Worm (Caenorhabditis elegans) whole organism, midembryonic: Measurements from ENCODE around the gene srg-61.

Source experiments
- T22C8.4 ChIP-seq: fragments of 200-800 bp; sonication (Bioruptor generic); IDR thresholded peaks from 2 replicates; pipeline ENCODE4 v1.3.6; 2022; ENCODE audit warnings: missing genetic modification characterization, missing compliant biosample characterization
- cog-1 ChIP-seq: sonication (generic microtip); optimal IDR thresholded peaks from 2 replicates; lab custom pipeline; 2016; ENCODE audit warnings: missing genetic modification characterization, missing compliant biosample characterization
- flt-1 ChIP-seq: fragments of 200-800 bp; sonication (Bioruptor generic); IDR thresholded peaks from 2 replicates; pipeline ENCODE4 v1.3.6; 2022; ENCODE audit warnings: missing genetic modification characterization, missing compliant biosample characterization
- klf-2 ChIP-seq: fragments of 200-800 bp; sonication (Bioruptor generic); conservative IDR thresholded peaks from 2 replicates; pipeline ENCODE4 v1.3.6; 2022; ENCODE audit warnings: missing genetic modification reagents, missing genetic modification characterization, missing compliant biosample characterization
- med-1 ChIP-seq: sonication (generic microtip); optimal IDR thresholded peaks from 2 replicates; lab custom pipeline; 2017; ENCODE audit warnings: missing genetic modification characterization, mild to moderate bottlenecking, missing compliant biosample characterization, antibody characterized with exemption, missing genetic modification reagents; ENCODE audit not compliant: insufficient read depth
- ref-1 ChIP-seq: fragments of 200-800 bp; sonication (Bioruptor generic); conservative IDR thresholded peaks from 2 replicates; pipeline ENCODE4 v1.3.6; 2022; ENCODE audit warnings: missing genetic modification reagents, missing genetic modification characterization, missing compliant biosample characterization
- tab-1 ChIP-seq: fragments of 200-800 bp; sonication (Bioruptor generic); IDR thresholded peaks from 2 replicates; pipeline ENCODE4 v1.3.6; 2022; ENCODE audit warnings: missing genetic modification characterization, missing compliant biosample characterization
- ztf-23 ChIP-seq: fragments of 200-800 bp; sonication (Bioruptor generic); IDR thresholded peaks from 2 replicates; pipeline ENCODE4 v1.3.6; 2022; ENCODE audit warnings: missing genetic modification reagents, missing genetic modification characterization, missing compliant biosample characterization
- ztf-29 ChIP-seq: fragments of 200-800 bp; sonication (Bioruptor generic); IDR thresholded peaks from 2 replicates; pipeline ENCODE4 v1.3.6; 2022; ENCODE audit warnings: missing genetic modification reagents, missing genetic modification characterization, missing compliant biosample characterization

The srg-61 gene

ce11 chrV:2711429-2711828, 28.7 kb downstream of the srg-61 start, which contains the start of gene C24B9.3:
Gene C24B9.3 (minus strand): TSS chrV:2711599.
- no peak for TF ChIP-seq ref-1 (GFP tag; lab: Robert Waterston, UW)
- no peak for TF ChIP-seq T22C8.4 (GFP tag; lab: Robert Waterston, UW)
- no peak for TF ChIP-seq tab-1

ce11 chrV:2710192-2710591, 29.9 kb downstream of the srg-61 start:
- TF ChIP-seq ztf-23 (GFP tag; lab: Robert Waterston, UW) (no peak), tab-1 (no peak), klf-2 (GFP tag; lab: Robert Waterston, UW) (no peak), T22C8.4 (GFP tag; lab: Robert Waterston, UW) (no peak), ztf-29 (GFP tag; lab: Robert Waterston, UW) (no peak), med-1 (GFP tag; lab: Kevin White, UChicago) (no peak), cog-1 (tag; lab: Kevin White, UChicago) (no peak), flt-1 (GFP tag; lab: Robert Waterston, UW) (no peak), ref-1 (GFP tag; lab: Robert Waterston, UW) (no peak)

DNA sequence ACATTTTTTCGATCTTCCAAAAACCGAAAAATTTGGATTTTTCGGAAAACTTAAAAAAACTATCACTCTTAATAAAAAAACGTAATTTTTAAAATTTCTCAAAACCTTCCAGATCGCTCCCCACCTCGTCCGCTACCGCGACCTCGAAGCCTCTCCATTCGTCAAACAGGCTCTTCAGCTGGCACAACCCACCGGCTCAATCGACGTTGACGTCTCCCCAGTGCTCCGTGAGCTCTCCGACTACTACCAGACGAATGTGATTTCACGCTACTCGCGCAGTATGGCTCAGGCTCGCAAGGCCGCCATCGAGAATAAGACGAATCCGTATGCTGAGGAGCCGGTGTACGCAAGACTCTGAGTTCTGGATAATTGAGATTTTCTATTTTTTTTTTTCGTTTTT, 33.7 kb downstream of the srg-61 start:
- TF ChIP-seq T22C8.4 (GFP tag; lab: Robert Waterston, UW) (no peak), ztf-23 (GFP tag; lab: Robert Waterston, UW) (no peak), tab-1 (no peak), ref-1 (GFP tag; lab: Robert Waterston, UW) (no peak), med-1 (GFP tag; lab: Kevin White, UChicago) (no peak), klf-2 (GFP tag; lab: Robert Waterston, UW) (no peak), cog-1 (tag; lab: Kevin White, UChicago) (no peak), flt-1 (GFP tag; lab: Robert Waterston, UW) (no peak), ztf-29 (GFP tag; lab: Robert Waterston, UW) (no peak)

DNA sequence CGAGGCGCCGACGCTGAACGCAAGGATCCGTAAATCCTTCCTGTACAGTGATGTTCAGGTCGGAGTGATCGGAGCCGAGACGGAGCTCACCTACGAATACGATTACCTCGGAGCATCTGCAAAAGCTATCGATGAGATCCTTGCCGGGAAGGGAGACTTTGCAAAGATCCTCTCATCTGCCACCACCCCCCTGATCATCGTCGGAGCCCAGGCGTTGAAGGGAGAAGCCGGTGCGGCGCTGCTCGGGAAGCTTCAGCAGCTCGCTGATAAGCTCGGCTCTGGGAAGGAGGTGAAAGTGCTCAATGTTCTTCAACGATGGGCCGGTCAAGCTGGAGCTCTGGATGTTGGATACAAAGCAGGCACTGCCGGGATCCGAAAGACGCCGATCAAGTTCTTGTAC, 36.8 kb downstream of the srg-61 start:
- no peak for TF ChIP-seq ztf-23 (GFP tag; lab: Robert Waterston, UW)
- no peak for TF ChIP-seq T22C8.4 (GFP tag; lab: Robert Waterston, UW)
- TF ChIP-seq tab-1, result no peak
- TF ChIP-seq flt-1 (GFP tag; lab: Robert Waterston, UW), result no peak
- TF ChIP-seq med-1 (GFP tag; lab: Kevin White, UChicago), result no peak
- TF ChIP-seq klf-2 (GFP tag; lab: Robert Waterston, UW), result no peak
- TF ChIP-seq ref-1 (GFP tag; lab: Robert Waterston, UW), result no peak

- no peak for TF ChIP-seq med-1 (GFP tag; lab: Kevin White, UChicago)
- no peak for TF ChIP-seq flt-1 (GFP tag; lab: Robert Waterston, UW)
- no peak for TF ChIP-seq cog-1 (tag; lab: Kevin White, UChicago)
- TF ChIP-seq T22C8.4 (GFP tag; lab: Robert Waterston, UW), result no peak
- TF ChIP-seq ref-1 (GFP tag; lab: Robert Waterston, UW), result no peak
- no peak for TF ChIP-seq ztf-29 (GFP tag; lab: Robert Waterston, UW)
- TF ChIP-seq klf-2 (GFP tag; lab: Robert Waterston, UW), result no peak
- TF ChIP-seq ztf-23 (GFP tag; lab: Robert Waterston, UW), result no peak
- no peak for TF ChIP-seq tab-1
Observed at ce11 chrV:2702883-2703282, 37.2 kb downstream of the srg-61 start.

ce11 chrV:2698826-2699225, 41.3 kb downstream of the srg-61 start, which contains the start of gene nuo-5:
Gene nuo-5 (plus strand): TSS chrV:2698972.
- TF ChIP-seq med-1 (GFP tag; lab: Kevin White, UChicago) (no peak), tab-1 (no peak), ztf-29 (GFP tag; lab: Robert Waterston, UW) (no peak)

DNA sequence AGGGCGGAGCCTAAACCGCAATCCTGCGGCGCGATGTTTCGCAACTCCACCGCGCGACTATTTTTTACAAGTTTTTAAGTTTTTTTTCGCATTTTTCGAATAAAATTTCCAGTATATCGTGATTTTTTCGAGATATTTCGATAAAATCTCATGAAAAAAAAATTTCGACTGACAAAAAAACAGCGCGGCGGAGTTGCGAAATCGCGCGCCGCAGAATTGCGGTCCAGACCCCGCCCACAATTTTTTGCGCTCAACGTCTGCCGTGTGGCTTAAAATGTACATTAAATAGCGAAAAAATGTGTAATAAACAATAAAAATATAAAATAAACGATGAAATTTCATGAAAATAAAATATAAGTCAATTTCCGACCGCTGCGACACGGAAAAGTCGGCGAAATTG, 42.4 kb downstream of the srg-61 start:
- TF ChIP-seq T22C8.4 (GFP tag; lab: Robert Waterston, UW) (no peak), ztf-23 (GFP tag; lab: Robert Waterston, UW) (no peak), tab-1 (no peak), klf-2 (GFP tag; lab: Robert Waterston, UW) (no peak), ztf-29 (GFP tag; lab: Robert Waterston, UW) (no peak), cog-1 (tag; lab: Kevin White, UChicago) (no peak), ref-1 (GFP tag; lab: Robert Waterston, UW) (no peak), flt-1 (GFP tag; lab: Robert Waterston, UW) (0 out of 2 replicates have a peak, but pooled peaks have one; percentile 58), med-1 (GFP tag; lab: Kevin White, UChicago) (peak; percentile 12)

- TF ChIP-seq tab-1 (no peak), T22C8.4 (GFP tag; lab: Robert Waterston, UW) (no peak), ztf-23 (GFP tag; lab: Robert Waterston, UW) (no peak), ztf-29 (GFP tag; lab: Robert Waterston, UW) (no peak), flt-1 (GFP tag; lab: Robert Waterston, UW) (no peak), cog-1 (tag; lab: Kevin White, UChicago) (no peak), ref-1 (GFP tag; lab: Robert Waterston, UW) (no peak), klf-2 (GFP tag; lab: Robert Waterston, UW) (no peak), med-1 (GFP tag; lab: Kevin White, UChicago) (no peak)
Observed at ce11 chrV:2695935-2696334, 44.2 kb downstream of the srg-61 start, which contains the start of gene Y45G12B.3. Gene Y45G12B.3 (minus strand): TSS chrV:2696254.

ce11 chrV:2694389-2694788, 45.7 kb downstream of the srg-61 start, which contains the start of gene Y45G12B.2:
Gene Y45G12B.2 (plus strand): TSS chrV:2694771.
- TF ChIP-seq ztf-29 (GFP tag; lab: Robert Waterston, UW), result no peak
- 0 out of 2 replicates have a peak, but pooled peaks have one; percentile 25 for TF ChIP-seq klf-2 (GFP tag; lab: Robert Waterston, UW)

DNA sequence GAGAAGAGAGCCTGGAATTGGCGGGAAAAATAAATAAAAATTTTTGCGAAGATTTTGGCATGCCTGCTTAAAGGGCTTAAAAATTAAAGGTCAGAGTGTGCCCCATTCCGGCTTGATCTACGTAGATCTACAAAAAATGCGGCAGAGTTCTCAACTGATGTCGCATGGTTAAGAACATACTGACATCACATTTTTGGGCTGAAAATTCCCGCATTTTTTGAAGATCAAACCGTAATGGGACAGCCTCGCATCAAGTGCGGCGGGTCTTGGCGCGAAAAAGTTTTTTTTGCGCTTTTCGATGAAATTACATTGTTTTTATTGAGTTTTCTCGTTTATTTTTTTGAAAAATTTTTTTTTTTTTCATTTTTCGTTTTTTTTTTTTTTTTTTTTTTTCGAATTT, 49.2 kb downstream of the srg-61 start:
- TF ChIP-seq flt-1 (GFP tag; lab: Robert Waterston, UW), result no peak
- TF ChIP-seq ztf-29 (GFP tag; lab: Robert Waterston, UW), result no peak
- no peak for TF ChIP-seq cog-1 (tag; lab: Kevin White, UChicago)
- no peak for TF ChIP-seq ztf-23 (GFP tag; lab: Robert Waterston, UW)
- TF ChIP-seq med-1 (GFP tag; lab: Kevin White, UChicago), result no peak
- TF ChIP-seq klf-2 (GFP tag; lab: Robert Waterston, UW), result no peak
- TF ChIP-seq tab-1, result no peak
- no peak for TF ChIP-seq ref-1 (GFP tag; lab: Robert Waterston, UW)
- TF ChIP-seq T22C8.4 (GFP tag; lab: Robert Waterston, UW), result no peak
